Fruit fly (Drosophila melanogaster) whole organism, embryonic: ENCODE measurements around the gene CG13096.

Experiments
- Atf-2 ChIP-seq: fragments of 200-800 bp; sonication (Bioruptor generic); optimal IDR thresholded peaks from 2 replicates; lab custom pipeline; 2016; ENCODE audit warnings: missing biosample characterization, missing genetic modification characterization
- B-H2 ChIP-seq: fragments of 200-800 bp; sonication (Bioruptor generic); optimal IDR thresholded peaks from 2 replicates; lab custom pipeline; 2018; ENCODE audit warnings: missing biosample characterization, mild to moderate bottlenecking, missing genetic modification characterization
- CG10959 ChIP-seq: fragments of 200-800 bp; sonication (Bioruptor generic); IDR thresholded peaks from 2 replicates; pipeline ENCODE4 v1.3.6; 2022; ENCODE audit warnings: missing biosample characterization, missing genetic modification characterization
- CG10979 ChIP-seq: fragments of 200-800 bp; sonication (Bioruptor generic); optimal IDR thresholded peaks from 2 replicates; lab custom pipeline; 2018; ENCODE audit warnings: missing biosample characterization, mild to moderate bottlenecking, missing genetic modification characterization, moderate library complexity
- CG11093 ChIP-seq: fragments of 200-800 bp; sonication (Bioruptor generic); IDR thresholded peaks from 3 replicates; pipeline ENCODE4 v1.3.6; 2022; ENCODE audit warnings: missing biosample characterization, missing genetic modification characterization
- CG11560 ChIP-seq: fragments of 200-800 bp; sonication (Bioruptor generic); IDR thresholded peaks from 3 replicates; pipeline ENCODE4 v1.3.6; 2022; ENCODE audit warnings: missing biosample characterization, missing genetic modification characterization
- CG12104 ChIP-seq: fragments of 200-800 bp; sonication (Bioruptor generic); optimal IDR thresholded peaks from 3 replicates; lab custom pipeline; 2016; ENCODE audit warnings: missing biosample characterization, missing genetic modification characterization
- CG12659 ChIP-seq: fragments of 200-800 bp; sonication (Bioruptor generic); optimal IDR thresholded peaks from 3 replicates; lab custom pipeline; 2017; ENCODE audit warnings: mild to moderate bottlenecking, missing biosample characterization, missing genetic modification reagents, missing genetic modification characterization
- CG12744 ChIP-seq: fragments of 200-800 bp; sonication (Bioruptor generic); optimal IDR thresholded peaks from 2 replicates; lab custom pipeline; 2016; ENCODE audit warnings: missing biosample characterization, missing genetic modification characterization
- CG14050 ChIP-seq: fragments of 200-800 bp; sonication (Bioruptor generic); IDR thresholded peaks from 3 replicates; pipeline ENCODE4 v1.3.6; 2022; ENCODE audit warnings: missing biosample characterization, missing genetic modification characterization
- CG14965 ChIP-seq: fragments of 200-800 bp; sonication (Bioruptor generic); optimal IDR thresholded peaks from 2 replicates; lab custom pipeline; 2016; ENCODE audit warnings: missing biosample characterization, missing genetic modification characterization, borderline replicate concordance
- CG15073 ChIP-seq: fragments of 200-800 bp; sonication (Bioruptor generic); optimal IDR thresholded peaks from 2 replicates; lab custom pipeline; 2016; ENCODE audit warnings: missing biosample characterization, missing genetic modification characterization
- CG1603 ChIP-seq: fragments of 200-800 bp; sonication (Bioruptor generic); optimal IDR thresholded peaks from 2 replicates; lab custom pipeline; 2019; ENCODE audit warnings: missing biosample characterization, mild to moderate bottlenecking, missing genetic modification characterization, moderate library complexity
- CG1792 ChIP-seq: fragments of 200-800 bp; sonication (Bioruptor generic); optimal IDR thresholded peaks from 2 replicates; lab custom pipeline; 2016; ENCODE audit warnings: missing biosample characterization, missing genetic modification characterization
- CG18262 ChIP-seq: fragments of 200-800 bp; optimal IDR thresholded peaks from 3 replicates; lab custom pipeline; 2019; ENCODE audit warnings: missing biosample characterization, mild to moderate bottlenecking, missing genetic modification characterization, moderate library complexity
- CG2678 ChIP-seq: fragments of 200-800 bp; sonication (Bioruptor generic); optimal IDR thresholded peaks from 3 replicates; lab custom pipeline; 2019; ENCODE audit warnings: missing biosample characterization, mild to moderate bottlenecking, missing genetic modification characterization, moderate library complexity
- CG2875 ChIP-seq: fragments of 200-800 bp; sonication (Bioruptor generic); optimal IDR thresholded peaks from 2 replicates; lab custom pipeline; 2017; ENCODE audit warnings: missing biosample characterization, mild to moderate bottlenecking, missing genetic modification characterization, missing genetic modification reagents
- CG30431 ChIP-seq: fragments of 200-800 bp; sonication (Bioruptor generic); optimal IDR thresholded peaks from 2 replicates; lab custom pipeline; 2017; ENCODE audit warnings: missing biosample characterization, missing genetic modification characterization
- CG33557 ChIP-seq: fragments of 200-800 bp; sonication (Bioruptor generic); optimal IDR thresholded peaks from 2 replicates; lab custom pipeline; 2019; ENCODE audit warnings: missing biosample characterization, mild to moderate bottlenecking, missing genetic modification characterization, moderate library complexity
- CG34224 ChIP-seq: fragments of 200-800 bp; sonication (Bioruptor generic); IDR thresholded peaks from 3 replicates; pipeline ENCODE4 v1.3.6; 2022; ENCODE audit warnings: missing biosample characterization, missing genetic modification characterization; ENCODE audit not compliant: partially characterized antibody
- CG3847 ChIP-seq: fragments of 200-800 bp; sonication (Bioruptor generic); IDR thresholded peaks from 2 replicates; pipeline ENCODE4 v1.3.6; 2022; ENCODE audit warnings: missing biosample characterization, missing genetic modification characterization
- CG4730 ChIP-seq: fragments of 200-800 bp; sonication (Bioruptor generic); IDR thresholded peaks from 2 replicates; pipeline ENCODE4 v1.3.6; 2022; ENCODE audit warnings: missing biosample characterization, missing genetic modification characterization
- CG6765 ChIP-seq: fragments of 200-800 bp; sonication (Bioruptor generic); optimal IDR thresholded peaks from 3 replicates; lab custom pipeline; 2017; ENCODE audit warnings: missing biosample characterization, mild to moderate bottlenecking, missing genetic modification characterization
- CG7556 ChIP-seq: fragments of 200-800 bp; sonication (Bioruptor generic); optimal IDR thresholded peaks from 2 replicates; lab custom pipeline; 2017; ENCODE audit warnings: missing biosample characterization, mild to moderate bottlenecking, missing genetic modification characterization
- CG9437 ChIP-seq: fragments of 200-800 bp; sonication (Bioruptor generic); optimal IDR thresholded peaks from 2 replicates; lab custom pipeline; 2018; ENCODE audit warnings: missing biosample characterization, mild to moderate bottlenecking, missing genetic modification characterization
- CHES-1-like ChIP-seq: fragments of 200-800 bp; sonication (Bioruptor generic); optimal IDR thresholded peaks from 2 replicates; lab custom pipeline; 2016; ENCODE audit warnings: missing biosample characterization, missing genetic modification characterization
- Camta ChIP-seq: fragments of 200-800 bp; sonication (Bioruptor generic); optimal IDR thresholded peaks from 2 replicates; lab custom pipeline; 2016; ENCODE audit warnings: missing biosample characterization, missing genetic modification characterization
- CoRest ChIP-seq: fragments of 200-800 bp; sonication (Bioruptor generic); optimal IDR thresholded peaks from 3 replicates; lab custom pipeline; 2018; ENCODE audit warnings: missing biosample characterization, mild to moderate bottlenecking, missing genetic modification characterization, moderate library complexity
- D ChIP-seq, 2 experiments: fragments of 200-800 bp in 1 of 2; fragments of >200 bp in 1 of 2; sonication (Bioruptor generic) in 1 of 2; optimal IDR thresholded peaks; 2 replicates in 1 of 2; 3 replicates in 1 of 2; lab custom pipeline; 2017; ENCODE audit warnings: mild to moderate bottlenecking in 1 of 2, missing biosample characterization in 1 of 2, missing genetic modification characterization in 1 of 2, missing genetic modification reagents in 1 of 2
- D19B ChIP-seq: fragments of 200-800 bp; sonication (Bioruptor generic); optimal IDR thresholded peaks from 2 replicates; lab custom pipeline; 2017; ENCODE audit warnings: missing biosample characterization, mild to moderate bottlenecking, missing genetic modification characterization
- Elba2 ChIP-seq: fragments of 200-800 bp; sonication (Bioruptor generic); optimal IDR thresholded peaks from 3 replicates; lab custom pipeline; 2016; ENCODE audit warnings: missing biosample characterization, missing genetic modification characterization
- Fer1 ChIP-seq: fragments of 200-800 bp; sonication (Bioruptor generic); optimal IDR thresholded peaks from 2 replicates; lab custom pipeline; 2017; ENCODE audit warnings: missing biosample characterization, mild to moderate bottlenecking, missing genetic modification characterization
- H15 ChIP-seq: fragments of 200-800 bp; sonication (Bioruptor generic); IDR thresholded peaks from 3 replicates; pipeline ENCODE4 v1.3.6; 2022; ENCODE audit warnings: missing biosample characterization, missing genetic modification characterization
- HLH3B ChIP-seq: fragments of 200-800 bp; sonication (Bioruptor generic); IDR thresholded peaks from 2 replicates; pipeline ENCODE4 v1.3.6; 2022; ENCODE audit warnings: missing biosample characterization, missing genetic modification characterization
- HLH4C ChIP-seq: fragments of 200-800 bp; sonication (Bioruptor generic); IDR thresholded peaks from 3 replicates; pipeline ENCODE4 v1.3.6; 2022; ENCODE audit warnings: missing biosample characterization, missing genetic modification characterization; ENCODE audit not compliant: partially characterized antibody
- Lim3 ChIP-seq: fragments of 200-800 bp; sonication (Bioruptor generic); IDR thresholded peaks from 2 replicates; pipeline ENCODE4 v1.3.6; 2022; ENCODE audit warnings: missing biosample characterization, missing genetic modification characterization
- MBD-R2 ChIP-seq: fragments of 200-800 bp; sonication (Bioruptor generic); IDR thresholded peaks from 2 replicates; pipeline ENCODE4 v1.3.6; 2022; ENCODE audit warnings: missing biosample characterization, missing genetic modification characterization
- Oaz ChIP-seq: fragments of 200-800 bp; sonication (Bioruptor generic); IDR thresholded peaks from 2 replicates; pipeline ENCODE4 v1.3.6; 2022; ENCODE audit warnings: missing biosample characterization, missing genetic modification characterization
- Opbp ChIP-seq: fragments of 200-800 bp; sonication (Bioruptor generic); IDR thresholded peaks from 3 replicates; pipeline ENCODE4 v1.3.6; 2022; ENCODE audit warnings: missing biosample characterization, missing genetic modification characterization; ENCODE audit not compliant: partially characterized antibody
- Sry-δ ChIP-seq: fragments of 200-800 bp; sonication (Bioruptor generic); optimal IDR thresholded peaks from 2 replicates; lab custom pipeline; 2016; ENCODE audit warnings: missing biosample characterization, missing genetic modification characterization
- Taf1 ChIP-seq: fragments of 200-800 bp; sonication (Bioruptor generic); IDR thresholded peaks from 2 replicates; pipeline ENCODE4 v1.3.6; 2022; ENCODE audit warnings: missing biosample characterization, missing genetic modification characterization
- bowl ChIP-seq: fragments of 200-800 bp; sonication (Bioruptor generic); IDR thresholded peaks from 2 replicates; pipeline ENCODE4 v1.3.6; 2022; ENCODE audit warnings: missing biosample characterization, missing genetic modification characterization
- fd64A ChIP-seq: fragments of 200-800 bp; sonication (Bioruptor generic); optimal IDR thresholded peaks from 3 replicates; lab custom pipeline; 2018; ENCODE audit warnings: missing biosample characterization, mild to moderate bottlenecking, missing genetic modification characterization
- grn ChIP-seq: fragments of 200-800 bp; sonication (Bioruptor generic); optimal IDR thresholded peaks from 3 replicates; lab custom pipeline; 2017; ENCODE audit warnings: missing biosample characterization, missing genetic modification characterization
- gsb ChIP-seq: fragments of 200-800 bp; sonication (Bioruptor generic); IDR thresholded peaks from 2 replicates; pipeline ENCODE4 v1.3.6; 2022; ENCODE audit warnings: missing biosample characterization, missing genetic modification characterization
- onecut ChIP-seq: fragments of 200-800 bp; sonication (Bioruptor generic); IDR thresholded peaks from 2 replicates; pipeline ENCODE4 v1.3.6; 2022; ENCODE audit warnings: missing biosample characterization, missing genetic modification characterization
- pzg ChIP-seq: fragments of 200-800 bp; sonication (Bioruptor generic); optimal IDR thresholded peaks from 3 replicates; lab custom pipeline; 2018; ENCODE audit warnings: missing biosample characterization, mild to moderate bottlenecking, missing genetic modification characterization, moderate library complexity
- rib ChIP-seq: fragments of 200-800 bp; sonication (Bioruptor generic); IDR thresholded peaks from 2 replicates; pipeline ENCODE4 v1.3.6; 2022; ENCODE audit warnings: missing biosample characterization, missing genetic modification characterization
- sim ChIP-seq: fragments of 200-800 bp; sonication (Bioruptor generic); IDR thresholded peaks from 2 replicates; pipeline ENCODE4 v1.3.6; 2022; ENCODE audit warnings: missing biosample characterization, missing genetic modification characterization
- sr ChIP-seq: fragments of 200-800 bp; sonication (Bioruptor generic); IDR thresholded peaks from 3 replicates; pipeline ENCODE4 v1.3.6; 2022; ENCODE audit warnings: missing biosample characterization, missing genetic modification characterization
- tgo ChIP-seq: fragments of 200-800 bp; sonication (Bioruptor generic); IDR thresholded peaks from 3 replicates; pipeline ENCODE4 v1.3.6; 2022; ENCODE audit warnings: missing biosample characterization, missing genetic modification characterization
- usp ChIP-seq: fragments of >200 bp; optimal IDR thresholded peaks from 2 replicates; lab custom pipeline; 2017; ENCODE audit warnings: missing biosample characterization, missing genetic modification characterization

CG13096 gene

dm6 chr2L:8471667-8472066, 40.0 kb downstream of the CG13096 start (continued):
- TF ChIP-seq CG11560 (tag; lab: Robert Waterston, UW), result no peak
- no peak for TF ChIP-seq Taf1 (GFP tag; lab: Robert Waterston, UW)
- no peak for TF ChIP-seq Sry-δ (GFP tag; lab: Kevin White, UChicago)
- TF ChIP-seq CG10959 (GFP tag; lab: Robert Waterston, UW), result no peak
- TF ChIP-seq CG7556, result no peak
- TF ChIP-seq CoRest, result peak; percentile 32
- no peak for TF ChIP-seq Opbp (GFP tag; lab: Robert Waterston, UW)
- TF ChIP-seq MBD-R2 (GFP tag; lab: Robert Waterston, UW), result no peak
- TF ChIP-seq pzg (GFP tag; lab: Kevin White, UChicago), result no peak
- TF ChIP-seq Oaz (GFP tag; lab: Robert Waterston, UW), result no peak
- peak; percentile 76 for TF ChIP-seq CG10979
- no peak for TF ChIP-seq fd64A
- no peak for TF ChIP-seq HLH4C (GFP tag; lab: Robert Waterston, UW)
- TF ChIP-seq CG2875 (GFP tag; lab: Kevin White, UChicago), result no peak
- no peak for TF ChIP-seq CG12744 (GFP tag; lab: Kevin White, UChicago)
- TF ChIP-seq CG6765 (GFP tag; lab: Kevin White, UChicago), result no peak
- TF ChIP-seq D (optimal IDR thresholded peaks at IDR 0.05; lab: Kevin White, UChicago), result no peak
- TF ChIP-seq D (GFP tag; optimal IDR thresholded peaks at IDR 0.05; lab: Kevin White, UChicago), result peak; percentile 46
- no peak for TF ChIP-seq CG3847 (GFP tag; lab: Robert Waterston, UW)
- TF ChIP-seq CG4730, result no peak
- no peak for TF ChIP-seq CG14965 (GFP tag; lab: Kevin White, UChicago)
- peak; percentile 10 for TF ChIP-seq CG1603 (tag; lab: Kevin White, UChicago)
- no peak for TF ChIP-seq CHES-1-like
- no peak for TF ChIP-seq Elba2 (GFP tag; lab: Kevin White, UChicago)
- TF ChIP-seq B-H2 (GFP tag; lab: Kevin White, UChicago), result no peak
- no peak for TF ChIP-seq CG11093 (GFP tag; lab: Robert Waterston, UW)
- no peak for TF ChIP-seq CG14050 (GFP tag; lab: Robert Waterston, UW)
- peak; percentile 9 for TF ChIP-seq CG9437 (GFP tag; lab: Kevin White, UChicago)
- TF ChIP-seq bowl (GFP tag; lab: Robert Waterston, UW), result no peak
- TF ChIP-seq CG1792 (GFP tag; lab: Kevin White, UChicago), result no peak
- no peak for TF ChIP-seq Camta (GFP tag; lab: Kevin White, UChicago)
- TF ChIP-seq usp, result no peak
- no peak for TF ChIP-seq rib (GFP tag; lab: Robert Waterston, UW)
- TF ChIP-seq CG18262 (tag; lab: Kevin White, UChicago), result peak; percentile 72
- no peak for TF ChIP-seq grn
- no peak for TF ChIP-seq sim (GFP tag; lab: Robert Waterston, UW)
- no peak; the same call in 1 of the 2 replicates for TF ChIP-seq HLH3B (GFP tag; lab: Robert Waterston, UW)
- TF ChIP-seq tgo (GFP tag; lab: Robert Waterston, UW), result no peak
- TF ChIP-seq CG33557 (GFP tag; lab: Kevin White, UChicago), result peak; percentile 43
- TF ChIP-seq CG15073 (GFP tag; lab: Kevin White, UChicago), result no peak
- TF ChIP-seq sr (GFP tag; lab: Robert Waterston, UW), result no peak
- peak; percentile 42 for TF ChIP-seq CG2678 (tag; lab: Kevin White, UChicago)
- TF ChIP-seq CG12659, result no peak
- TF ChIP-seq Lim3, result no peak
- no peak for TF ChIP-seq gsb (GFP tag; lab: Robert Waterston, UW)
- TF ChIP-seq Atf-2 (GFP tag; lab: Kevin White, UChicago), result no peak
- no peak for TF ChIP-seq onecut (GFP tag; lab: Robert Waterston, UW)
- TF ChIP-seq CG34224 (GFP tag; lab: Robert Waterston, UW), result no peak
- TF ChIP-seq CG12104 (GFP tag; lab: Kevin White, UChicago), result no peak
- no peak for TF ChIP-seq Fer1 (GFP tag; lab: Kevin White, UChicago)
- no peak for TF ChIP-seq H15 (GFP tag; lab: Robert Waterston, UW)
- no peak for TF ChIP-seq D19B (GFP tag; lab: Kevin White, UChicago)
- TF ChIP-seq CG30431 (GFP tag; lab: Kevin White, UChicago), result no peak
